Fruit fly (Drosophila melanogaster): Measurements from ENCODE around the gene Srp72.

Srp72 gene

DNA sequence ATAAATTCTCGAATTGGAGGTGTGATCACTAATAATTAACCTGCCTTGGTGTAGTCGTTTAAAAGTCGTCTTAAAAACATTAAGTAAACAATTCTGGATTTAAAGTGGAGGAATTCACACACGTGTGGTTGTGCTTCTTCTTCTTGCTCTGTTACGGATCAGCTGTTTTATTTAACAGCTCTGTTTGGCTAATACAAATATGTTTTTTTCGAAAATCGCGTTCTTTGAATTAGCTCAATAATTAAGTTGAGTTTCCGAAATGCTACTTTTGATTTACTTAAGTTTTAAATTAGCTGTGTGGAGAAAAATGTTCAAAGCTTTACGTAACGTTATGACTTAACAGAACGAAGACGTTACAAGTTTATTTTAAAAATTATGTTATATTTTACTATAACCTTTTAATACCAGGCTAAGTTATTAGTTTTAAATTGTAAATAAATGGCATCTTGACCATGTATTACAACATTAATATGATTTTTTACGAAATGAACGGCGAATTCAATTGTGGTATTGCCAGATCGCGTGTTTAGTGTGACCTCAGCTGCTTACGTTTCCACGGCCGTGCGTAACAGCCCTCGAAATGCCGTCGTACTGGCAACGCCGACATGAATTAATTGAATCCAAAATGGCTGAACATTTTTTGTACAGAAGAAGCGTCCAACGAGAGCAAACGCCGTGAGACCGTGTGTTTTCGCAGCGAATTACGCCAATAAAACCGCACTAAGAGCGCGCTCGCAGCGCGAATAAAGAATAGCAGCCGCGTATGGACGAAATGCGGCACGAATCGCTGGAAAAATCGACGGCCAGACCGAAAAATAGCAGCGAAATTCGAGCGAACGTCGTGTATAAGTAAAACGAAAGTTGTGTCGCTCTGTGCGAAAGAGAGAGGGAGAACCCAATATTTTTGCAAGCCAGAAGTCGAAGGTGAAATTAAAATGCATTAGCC is 4.3 kb downstream of the Srp72 start, which contains the start of the genes Pus1 and bon:
Gene Pus1, minus strand, starts transcription at position 155 of the 946 bp plus-strand sequence.
Gene bon, plus strand, starts transcription at position 623 of the 946 bp plus-strand sequence.
- TF ChIP-seq CG8319 (GFP tag; optimal IDR thresholded peaks at IDR 0.05): no peak
- no peak for TF ChIP-seq fd85E (GFP tag; optimal IDR thresholded peaks at IDR 0.05)
- TF ChIP-seq ss (GFP tag; optimal IDR thresholded peaks at IDR 0.05): peak in 1 of 2 experiments; percentile 6
- no peak for TF ChIP-seq Met (GFP tag; optimal IDR thresholded peaks at IDR 0.05)
- TF ChIP-seq fkh (GFP tag; optimal IDR thresholded peaks at IDR 0.05): peak; percentile 57
- TF ChIP-seq OdsH (GFP tag; optimal IDR thresholded peaks at IDR 0.05): no peak
- no peak for TF ChIP-seq Ets96B (tag; optimal IDR thresholded peaks at IDR 0.05)
- peak; percentile 65 for TF ChIP-seq Eip78C (GFP tag)
- TF ChIP-seq CG11902 (GFP tag; optimal IDR thresholded peaks at IDR 0.05): no peak
- TF ChIP-seq achi (GFP tag; optimal IDR thresholded peaks at IDR 0.05): no peak
- no peak for TF ChIP-seq CG7368 (GFP tag; optimal IDR thresholded peaks at IDR 0.05)
- no peak for TF ChIP-seq CG6854 (GFP tag; optimal IDR thresholded peaks at IDR 0.05)
- TF ChIP-seq CG11762 (GFP tag; optimal IDR thresholded peaks at IDR 0.05; ENCODE audit: insufficient read depth): no peak
- no peak for TF ChIP-seq CG6808 (GFP tag; optimal IDR thresholded peaks at IDR 0.05)
- TF ChIP-seq Sox15 (GFP tag; optimal IDR thresholded peaks at IDR 0.05): no peak
- peak; percentile 1 for TF ChIP-seq Eip75B (GFP tag; optimal IDR thresholded peaks at IDR 0.05)
- no peak for TF ChIP-seq CG8632 (GFP tag; optimal IDR thresholded peaks at IDR 0.05)
- no peak for TF ChIP-seq dac (GFP tag; optimal IDR thresholded peaks at IDR 0.05)
- 0 out of 3 replicates have a peak, but pooled peaks have one; percentile 14 for TF ChIP-seq eg (GFP tag; IDR thresholded peaks at IDR 0.05)
- peak; percentile 58 for TF ChIP-seq CG1621 (tag; optimal IDR thresholded peaks at IDR 0.05)
- no peak for TF ChIP-seq CG6276 (GFP tag; optimal IDR thresholded peaks at IDR 0.05)
- TF ChIP-seq CG10631 (GFP tag; optimal IDR thresholded peaks at IDR 0.05): no peak
- TF ChIP-seq CG34406 (GFP tag; optimal IDR thresholded peaks at IDR 0.05): no peak
- TF ChIP-seq net (GFP tag; optimal IDR thresholded peaks at IDR 0.05): no peak
- TF ChIP-seq Hr39 (GFP tag; optimal IDR thresholded peaks at IDR 0.05): peak; percentile 26
- TF ChIP-seq Ets21C (GFP tag; optimal IDR thresholded peaks at IDR 0.05): no peak
- no peak for TF ChIP-seq CG6163 (GFP tag; IDR thresholded peaks at IDR 0.05)
- peak; percentile 12 for TF ChIP-seq acj6 (GFP tag; optimal IDR thresholded peaks at IDR 0.05)
- peak; percentile 3 for TF ChIP-seq topi (GFP tag; optimal IDR thresholded peaks at IDR 0.05)
- TF ChIP-seq Hr38 (GFP tag; optimal IDR thresholded peaks at IDR 0.05): no peak
- no peak for TF ChIP-seq Sox14 (GFP tag; optimal IDR thresholded peaks at IDR 0.05)
- TF ChIP-seq CG31627 (GFP tag; optimal IDR thresholded peaks at IDR 0.05): peak; percentile 30
- no peak for TF ChIP-seq fd59A (GFP tag; optimal IDR thresholded peaks at IDR 0.05)
- TF ChIP-seq svp (GFP tag): peak; percentile 73
- peak; percentile 24 for TF ChIP-seq Sox102F (GFP tag; optimal IDR thresholded peaks at IDR 0.05)
- peak; percentile 12 for TF ChIP-seq pdm3 (GFP tag; optimal IDR thresholded peaks at IDR 0.05)
- no peak for TF ChIP-seq dsx (GFP tag; optimal IDR thresholded peaks at IDR 0.05; ENCODE audit: poor library complexity, severe bottlenecking)
- peak; percentile 27 for TF ChIP-seq cyc (GFP tag; optimal IDR thresholded peaks at IDR 0.05)
- peak; percentile 36 for TF ChIP-seq esn (GFP tag; optimal IDR thresholded peaks at IDR 0.05)
- no peak for TF ChIP-seq Gug (GFP tag; IDR thresholded peaks at IDR 0.05)
- TF ChIP-seq Lpt (GFP tag; optimal IDR thresholded peaks at IDR 0.05): no peak
- TF ChIP-seq Blimp-1 (GFP tag; optimal IDR thresholded peaks at IDR 0.05): peak; percentile 46
- peak; percentile 19 for TF ChIP-seq CG3919 (GFP tag; optimal IDR thresholded peaks at IDR 0.05)
- no peak for TF ChIP-seq Hr4 (GFP tag; optimal IDR thresholded peaks at IDR 0.05)
- TF ChIP-seq vri (GFP tag; optimal IDR thresholded peaks at IDR 0.05): no peak
- TF ChIP-seq CG4318 (GFP tag; optimal IDR thresholded peaks at IDR 0.05): no peak
- no peak for TF ChIP-seq CG16779 (tag; optimal IDR thresholded peaks at IDR 0.05)
- TF ChIP-seq CG11294 (GFP tag; IDR thresholded peaks at IDR 0.05): no peak
- no peak for TF ChIP-seq CG15336 (GFP tag; IDR thresholded peaks at IDR 0.05)
- TF ChIP-seq Smox (GFP tag; optimal IDR thresholded peaks at IDR 0.05): peak; percentile 16
- peak; percentile 53 for TF ChIP-seq lz (GFP tag; optimal IDR thresholded peaks at IDR 0.05)
